Worm (Caenorhabditis elegans) whole organism, late embryonic: ENCODE data around the gene srh-73.

Experiments used
- C08G9.2 ChIP-seq: sonication (generic microtip); optimal IDR thresholded peaks from 2 replicates; lab custom pipeline; 2016; ENCODE audit warnings: mild to moderate bottlenecking, missing genetic modification characterization, moderate library complexity, missing compliant biosample characterization
- K02D7.2 ChIP-seq: sonication (generic microtip); optimal IDR thresholded peaks from 2 replicates; lab custom pipeline; 2017; ENCODE audit warnings: mild to moderate bottlenecking, missing genetic modification characterization, missing compliant biosample characterization
- K09A11.1 ChIP-seq: sonication (generic microtip); optimal IDR thresholded peaks from 2 replicates; lab custom pipeline; 2017; ENCODE audit warnings: antibody characterized with exemption, mild to moderate bottlenecking, missing genetic modification characterization, missing compliant biosample characterization; ENCODE audit not compliant: insufficient read depth
- T23F11.4 ChIP-seq: fragments of 200-800 bp; sonication (Bioruptor generic); optimal IDR thresholded peaks from 2 replicates; lab custom pipeline; 2018; ENCODE audit warnings: mild to moderate bottlenecking, missing genetic modification characterization, missing compliant biosample characterization
- ahr-1 ChIP-seq: sonication (generic microtip); optimal IDR thresholded peaks from 2 replicates; lab custom pipeline; 2016; ENCODE audit warnings: missing genetic modification characterization, missing compliant biosample characterization
- ama-1 ChIP-seq: fragments of 150-350 bp; optimal IDR thresholded peaks from 2 replicates; lab custom pipeline; 2014
- ceh-18 ChIP-seq: sonication (generic microtip); optimal IDR thresholded peaks from 2 replicates; lab custom pipeline; 2016; ENCODE audit warnings: missing genetic modification characterization, missing compliant biosample characterization
- ceh-19 ChIP-seq: fragments of 200-800 bp; sonication (Bioruptor generic); optimal IDR thresholded peaks from 2 replicates; lab custom pipeline; 2018; ENCODE audit warnings: mild to moderate bottlenecking, missing genetic modification characterization, missing compliant biosample characterization
- ceh-2 ChIP-seq: sonication (generic microtip); optimal IDR thresholded peaks from 2 replicates; lab custom pipeline; 2016; ENCODE audit warnings: missing genotype, missing genetic modification characterization, missing compliant biosample characterization
- ceh-22 ChIP-seq: sonication (generic microtip); optimal IDR thresholded peaks from 2 replicates; lab custom pipeline; 2017; ENCODE audit warnings: missing biosample characterization, missing genetic modification characterization
- ceh-30 ChIP-seq: fragments of 150-350 bp; optimal IDR thresholded peaks from 2 replicates; lab custom pipeline; 2014; ENCODE audit warnings: missing biosample characterization, missing genetic modification characterization
- ceh-31 ChIP-seq: sonication (generic microtip); optimal IDR thresholded peaks from 2 replicates; lab custom pipeline; 2016; ENCODE audit warnings: missing genetic modification characterization, missing compliant biosample characterization
- ceh-45 ChIP-seq: fragments of 200-800 bp; sonication (Bioruptor generic); IDR thresholded peaks from 2 replicates; pipeline ENCODE4 v1.3.6; 2022; ENCODE audit warnings: missing genetic modification reagents, missing genetic modification characterization, missing compliant biosample characterization
- ceh-9 ChIP-seq: sonication (generic microtip); optimal IDR thresholded peaks from 2 replicates; lab custom pipeline; 2016; ENCODE audit warnings: mild to moderate bottlenecking, missing genetic modification characterization, inconsistent platforms, missing compliant biosample characterization
- dve-1 ChIP-seq: sonication (generic microtip); optimal IDR thresholded peaks from 2 replicates; lab custom pipeline; 2017; ENCODE audit warnings: antibody characterized with exemption, mild to moderate bottlenecking, missing genetic modification characterization, missing compliant biosample characterization
- ets-4 ChIP-seq: sonication (generic microtip); optimal IDR thresholded peaks from 2 replicates; lab custom pipeline; 2016; ENCODE audit warnings: missing genetic modification characterization, missing compliant biosample characterization
- eyg-1 ChIP-seq: sonication (generic microtip); optimal IDR thresholded peaks from 2 replicates; lab custom pipeline; 2016; ENCODE audit warnings: missing genotype, missing genetic modification characterization, missing compliant biosample characterization
- fax-1 ChIP-seq: sonication (generic microtip); optimal IDR thresholded peaks from 2 replicates; lab custom pipeline; 2016; ENCODE audit warnings: missing genotype, missing genetic modification characterization, missing compliant biosample characterization
- fkh-10 ChIP-seq: fragments of 150-350 bp; optimal IDR thresholded peaks from 2 replicates; lab custom pipeline; 2014; ENCODE audit warnings: missing biosample characterization, missing genetic modification reagents, missing genetic modification characterization
- gmeb-2 ChIP-seq: sonication (generic microtip); optimal IDR thresholded peaks from 2 replicates; lab custom pipeline; 2016; ENCODE audit warnings: missing genetic modification characterization, inconsistent platforms, missing compliant biosample characterization
- hlh-13 ChIP-seq: fragments of 200-800 bp; sonication (Bioruptor generic); optimal IDR thresholded peaks from 2 replicates; lab custom pipeline; 2018; ENCODE audit warnings: mild to moderate bottlenecking, missing genetic modification characterization, missing compliant biosample characterization
- hlh-15 ChIP-seq: sonication (generic microtip); optimal IDR thresholded peaks from 2 replicates; lab custom pipeline; 2016; ENCODE audit warnings: missing genetic modification characterization, missing compliant biosample characterization
- hlh-30 ChIP-seq: sonication (generic microtip); optimal IDR thresholded peaks from 2 replicates; lab custom pipeline; 2017; ENCODE audit warnings: antibody characterized with exemption, missing genetic modification characterization, missing compliant biosample characterization; ENCODE audit not compliant: insufficient read depth
- hlh-6 ChIP-seq: sonication (generic microtip); optimal IDR thresholded peaks from 2 replicates; lab custom pipeline; 2016; ENCODE audit warnings: missing genotype, missing genetic modification characterization, missing compliant biosample characterization
- lin-11 ChIP-seq: fragments of 200-800 bp; sonication (Bioruptor generic); optimal IDR thresholded peaks from 2 replicates; lab custom pipeline; 2018; ENCODE audit warnings: mild to moderate bottlenecking, missing genetic modification characterization, missing compliant biosample characterization
- mec-3 ChIP-seq: sonication (generic microtip); optimal IDR thresholded peaks from 2 replicates; lab custom pipeline; 2016; ENCODE audit warnings: borderline replicate concordance, missing genetic modification characterization, missing compliant biosample characterization
- nfya-1 ChIP-seq: sonication (generic microtip); optimal IDR thresholded peaks from 2 replicates; lab custom pipeline; 2017; ENCODE audit warnings: missing genetic modification characterization, mild to moderate bottlenecking, missing compliant biosample characterization, antibody characterized with exemption, moderate library complexity
- nhr-11 ChIP-seq: fragments of 150-350 bp; optimal IDR thresholded peaks from 2 replicates; lab custom pipeline; 2014; ENCODE audit warnings: missing biosample characterization, missing genetic modification characterization
- pag-3 ChIP-seq: sonication (generic microtip); optimal IDR thresholded peaks from 2 replicates; lab custom pipeline; 2016; ENCODE audit warnings: missing compliant biosample characterization, missing genetic modification characterization, borderline replicate concordance
- pat-9 ChIP-seq: fragments of 200-800 bp; sonication (Bioruptor generic); optimal IDR thresholded peaks from 2 replicates; lab custom pipeline; 2018; ENCODE audit warnings: mild to moderate bottlenecking, missing genetic modification characterization, moderate library complexity, missing compliant biosample characterization
- pqm-1 ChIP-seq: sonication (generic microtip); optimal IDR thresholded peaks from 2 replicates; lab custom pipeline; 2016; ENCODE audit warnings: missing genetic modification characterization, missing compliant biosample characterization
- pros-1 ChIP-seq: fragments of 150-350 bp; optimal IDR thresholded peaks from 2 replicates; lab custom pipeline; 2014; ENCODE audit warnings: missing biosample characterization, missing genetic modification reagents, missing genetic modification characterization
- ref-2 ChIP-seq: sonication (generic microtip); optimal IDR thresholded peaks from 2 replicates; lab custom pipeline; 2016; ENCODE audit warnings: missing genetic modification characterization, missing compliant biosample characterization
- rnt-1 ChIP-seq: sonication (generic microtip); optimal IDR thresholded peaks from 2 replicates; lab custom pipeline; 2016; ENCODE audit warnings: missing genetic modification characterization, missing compliant biosample characterization
- sox-4 ChIP-seq: sonication (generic microtip); optimal IDR thresholded peaks from 2 replicates; lab custom pipeline; 2017; ENCODE audit warnings: mild to moderate bottlenecking, missing genetic modification characterization, inconsistent platforms, missing compliant biosample characterization
- syd-9 ChIP-seq: sonication (generic microtip); optimal IDR thresholded peaks from 2 replicates; lab custom pipeline; 2016; ENCODE audit warnings: mild to moderate bottlenecking, missing genetic modification characterization, moderate library complexity, missing compliant biosample characterization
- tbx-7 ChIP-seq: sonication (generic microtip); optimal IDR thresholded peaks from 2 replicates; lab custom pipeline; 2016; ENCODE audit warnings: missing genotype, missing genetic modification characterization, missing compliant biosample characterization
- unc-3 ChIP-seq, 2 experiments: fragments of 200-800 bp in 1 of 2; sonication (Bioruptor generic) in 1 of 2; sonication (generic microtip) in 1 of 2; conservative IDR thresholded peaks in 1 of 2; optimal IDR thresholded peaks in 1 of 2; 2 replicates each; pipeline versions ENCODE4 v1.3.6 to Lab custom; 2016 to 2022; ENCODE audit warnings: missing compliant biosample characterization in 2 of 2, missing genetic modification characterization in 2 of 2, missing genetic modification reagents in 1 of 2
- unc-42 ChIP-seq: sonication (generic microtip); optimal IDR thresholded peaks from 2 replicates; lab custom pipeline; 2016; ENCODE audit warnings: missing genotype, missing genetic modification characterization, missing compliant biosample characterization
- unc-86 ChIP-seq: sonication (generic microtip); optimal IDR thresholded peaks from 2 replicates; lab custom pipeline; 2016; ENCODE audit warnings: missing genetic modification characterization, missing compliant biosample characterization
- zip-5 ChIP-seq: sonication (generic microtip); optimal IDR thresholded peaks from 2 replicates; lab custom pipeline; 2016; ENCODE audit warnings: missing genetic modification characterization, missing compliant biosample characterization
- ztf-16 ChIP-seq: sonication (generic microtip); optimal IDR thresholded peaks from 2 replicates; lab custom pipeline; 2017; ENCODE audit warnings: missing genetic modification characterization, missing compliant biosample characterization

srh-73 gene

DNA sequence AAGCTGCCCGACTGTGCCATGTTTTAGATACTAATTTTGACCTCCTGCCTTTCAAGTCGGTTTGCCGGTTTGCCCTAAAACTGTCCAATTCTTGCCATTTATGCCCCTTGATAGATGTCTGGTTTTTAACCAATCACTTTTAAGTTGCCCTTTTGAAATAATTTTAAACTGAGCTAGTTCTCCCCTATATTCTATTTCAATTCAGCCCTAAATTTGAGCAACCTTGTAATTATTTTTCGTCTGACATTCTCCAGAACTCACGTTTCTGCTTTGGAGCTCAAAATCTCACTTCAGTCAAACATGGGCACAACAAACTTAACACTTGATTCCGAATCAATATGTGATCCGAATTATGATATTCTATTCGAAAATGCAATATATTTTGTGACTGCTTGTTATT is 38.6 kb upstream of the srh-73 start, which contains the start of gene srg-17:
srg-17 (plus strand) TSS at position 301 of the 400 bp plus-strand sequence.
- TF ChIP-seq K09A11.1 (tag; lab: Kevin White, UChicago) (no peak), hlh-13 (GFP tag; lab: Kevin White, UChicago) (no peak), ceh-30 (tag; lab: Kevin White, UChicago) (no peak), unc-42 (tag; lab: Kevin White, UChicago) (no peak), ceh-19 (GFP tag; lab: Kevin White, UChicago) (no peak), ama-1 (lab: Kevin White, UChicago) (no peak), ceh-2 (tag; lab: Kevin White, UChicago) (no peak), nhr-11 (tag; lab: Kevin White, UChicago) (no peak), T23F11.4 (no peak), ref-2 (tag; lab: Kevin White, UChicago) (no peak), tbx-7 (tag; lab: Kevin White, UChicago) (no peak), gmeb-2 (tag; lab: Kevin White, UChicago) (no peak), hlh-15 (tag; lab: Kevin White, UChicago) (no peak), nfya-1 (tag; lab: Kevin White, UChicago) (no peak), zip-5 (tag; lab: Kevin White, UChicago) (no peak), fax-1 (tag; lab: Kevin White, UChicago) (no peak), ceh-22 (tag; lab: Kevin White, UChicago) (no peak)
- TF ChIP-seq, all 69 proteins: peak for 0

ce11 chrII:12480811-12481210 is 31.2 kb upstream of the srh-73 start, which contains the start of gene arrd-9:
TSS of gene arrd-9 (minus strand) at chrII:12480911.
- TF ChIP-seq ceh-18 (tag; lab: Kevin White, UChicago) (no peak), ahr-1 (tag; lab: Kevin White, UChicago) (no peak), pqm-1 (tag; lab: Kevin White, UChicago) (no peak), K02D7.2 (tag; lab: Kevin White, UChicago) (no peak), dve-1 (tag; lab: Kevin White, UChicago) (no peak), unc-3 (GFP tag; conservative IDR thresholded peaks at IDR 0.05; lab: Robert Waterston, UW) (no peak), unc-3 (tag; optimal IDR thresholded peaks at IDR 0.05; lab: Kevin White, UChicago) (no peak), rnt-1 (tag; lab: Kevin White, UChicago) (no peak), C08G9.2 (tag; lab: Kevin White, UChicago) (no peak), nfya-1 (tag; lab: Kevin White, UChicago) (no peak), hlh-30 (tag; lab: Kevin White, UChicago) (no peak), pat-9 (tag; lab: Kevin White, UChicago) (no peak), ztf-16 (tag; lab: Kevin White, UChicago) (no peak), unc-86 (tag; lab: Kevin White, UChicago) (no peak), lin-11 (tag; lab: Kevin White, UChicago) (no peak), sox-4 (tag; lab: Kevin White, UChicago) (no peak), ceh-45 (GFP tag; lab: Robert Waterston, UW) (no peak), fax-1 (tag; lab: Kevin White, UChicago) (no peak)

DNA sequence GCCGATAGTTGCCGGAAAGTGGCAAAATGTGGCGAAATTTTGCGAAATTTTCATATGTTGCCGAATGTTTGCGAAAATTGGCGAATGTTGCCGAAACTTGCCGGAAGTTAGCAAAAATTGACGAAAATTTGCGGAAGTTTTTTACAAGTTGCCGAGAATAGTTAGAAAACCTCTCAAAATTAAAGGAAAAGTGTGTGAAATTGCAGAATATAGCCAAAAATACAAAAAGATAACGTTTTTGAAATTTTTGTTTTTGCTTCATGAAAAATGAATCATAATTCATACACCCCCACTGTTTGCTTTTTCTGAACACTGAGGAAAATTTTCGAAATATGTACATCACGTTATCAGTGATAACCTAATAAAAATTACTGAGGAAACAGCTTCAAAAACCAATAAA is 30.3 kb upstream of the srh-73 start:
- TF ChIP-seq hlh-6 (tag; lab: Kevin White, UChicago) (no peak), ceh-22 (tag; lab: Kevin White, UChicago) (no peak), ahr-1 (tag; lab: Kevin White, UChicago) (no peak), mec-3 (no peak), hlh-30 (tag; lab: Kevin White, UChicago) (no peak), ref-2 (tag; lab: Kevin White, UChicago) (no peak), ets-4 (tag; lab: Kevin White, UChicago) (no peak), syd-9 (tag; lab: Kevin White, UChicago) (no peak), fkh-10 (GFP tag; lab: Kevin White, UChicago) (no peak), eyg-1 (tag; lab: Kevin White, UChicago) (no peak), pros-1 (no peak), pag-3 (no peak), ceh-19 (GFP tag; lab: Kevin White, UChicago) (no peak), unc-3 (GFP tag; conservative IDR thresholded peaks at IDR 0.05; lab: Robert Waterston, UW) (no peak), unc-3 (tag; optimal IDR thresholded peaks at IDR 0.05; lab: Kevin White, UChicago) (no peak), pat-9 (tag; lab: Kevin White, UChicago) (no peak), ceh-9 (tag; lab: Kevin White, UChicago) (no peak), ceh-31 (tag; lab: Kevin White, UChicago) (no peak), ceh-2 (tag; lab: Kevin White, UChicago) (no peak), rnt-1 (tag; lab: Kevin White, UChicago) (no peak)
